Worm (Caenorhabditis elegans): Measurements from ENCODE around the gene F54F11.1.

Gene F54F11.1

DNA sequence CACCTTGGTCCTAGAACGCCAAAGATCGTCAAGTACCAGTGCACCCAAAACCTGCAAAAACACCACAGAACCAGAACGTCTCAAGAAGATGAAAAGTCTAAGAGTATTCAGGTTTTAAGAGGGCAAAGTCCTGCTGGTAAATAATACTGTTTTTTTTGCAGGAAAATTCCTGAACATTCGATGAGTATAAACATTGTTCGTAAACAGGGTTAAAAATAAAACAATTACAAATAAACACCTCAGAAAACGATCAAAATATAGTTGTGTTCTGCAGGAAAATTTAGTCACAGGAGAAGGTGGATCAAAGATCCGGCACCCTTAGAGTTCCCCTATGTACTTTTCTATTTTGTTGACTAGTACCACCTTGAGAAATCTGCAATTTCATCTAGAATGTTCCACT lies 33.1 kb upstream of the F54F11.1 start:
- TF ChIP-seq hnd-1 (tag; optimal IDR thresholded peaks at IDR 0.05) (no peak), ama-1 (optimal IDR thresholded peaks at IDR 0.05) (no peak), flt-1 (GFP tag; IDR thresholded peaks at IDR 0.05) (no peak), tbx-37 (GFP tag; conservative IDR thresholded peaks at IDR 0.05) (no peak)

- TF ChIP-seq tra-4 (tag; optimal IDR thresholded peaks at IDR 0.05) (no peak), B0310.2 (tag; optimal IDR thresholded peaks at IDR 0.05) (no peak), sea-1 (GFP tag; conservative IDR thresholded peaks at IDR 0.05) (no peak), pes-1 (GFP tag; IDR thresholded peaks at IDR 0.05) (no peak), tbx-37 (GFP tag; conservative IDR thresholded peaks at IDR 0.05) (no peak), hmbx-1 (tag; optimal IDR thresholded peaks at IDR 0.05) (no peak), flt-1 (GFP tag; IDR thresholded peaks at IDR 0.05) (no peak)
Measured at ce11 chrII:13472101-13472500, 31.7 kb upstream of the F54F11.1 start, which contains the start of gene E01G4.5. E01G4.5 (plus strand) TSS chrII:13472401.

DNA sequence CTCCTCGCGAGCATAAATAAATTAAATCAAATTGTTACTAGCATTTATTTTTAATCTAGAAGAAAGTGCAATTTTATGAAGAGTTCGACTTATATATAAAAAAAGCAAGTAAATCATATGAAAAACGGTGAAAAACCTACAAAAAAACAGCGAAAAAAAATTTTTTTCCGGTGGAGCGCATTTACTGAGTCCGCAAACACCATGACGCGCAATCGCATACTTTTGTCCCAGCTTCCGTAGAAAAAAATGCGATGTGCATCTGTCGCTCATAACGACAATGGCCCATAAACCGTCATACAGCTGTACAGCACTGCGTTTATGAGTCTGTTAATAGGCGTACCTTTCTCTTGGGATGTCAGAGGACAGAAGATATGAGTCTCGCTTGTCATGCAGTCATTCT lies 26.5 kb upstream of the F54F11.1 start:
- TF ChIP-seq sea-1 (GFP tag; conservative IDR thresholded peaks at IDR 0.05), result no peak
- TF ChIP-seq ceh-13 (GFP tag; optimal IDR thresholded peaks at IDR 0.05), result no peak
- peak; percentile 3 for TF ChIP-seq F13C5.2 (tag; optimal IDR thresholded peaks at IDR 0.05)

DNA sequence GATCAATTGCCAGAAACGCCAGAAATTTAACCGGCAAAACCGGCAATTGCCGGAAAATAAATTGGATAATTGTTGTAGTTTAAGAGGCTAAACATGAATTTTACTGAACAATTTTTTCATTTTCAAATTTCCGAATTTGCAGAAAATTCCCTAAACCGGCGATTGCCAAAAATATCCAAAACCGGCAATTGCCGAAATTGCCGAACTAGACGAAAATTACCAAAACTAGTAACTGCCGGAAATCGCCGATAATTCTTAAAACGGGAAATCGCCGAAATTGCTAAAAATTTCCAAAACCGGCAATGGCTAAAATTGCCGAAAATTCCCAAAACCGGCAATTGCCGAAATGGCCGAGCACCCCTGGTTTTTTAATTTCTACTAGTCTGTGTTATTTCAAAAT lies 24.3 kb upstream of the F54F11.1 start:
- TF ChIP-seq ceh-13 (GFP tag; optimal IDR thresholded peaks at IDR 0.05) (no peak), hmg-4 (GFP tag; optimal IDR thresholded peaks at IDR 0.05) (no peak), aly-1 (tag; optimal IDR thresholded peaks at IDR 0.05) (no peak), ceh-36 (tag; optimal IDR thresholded peaks at IDR 0.05) (no peak), B0310.2 (tag; optimal IDR thresholded peaks at IDR 0.05) (no peak), ama-1 (optimal IDR thresholded peaks at IDR 0.05) (no peak), sea-1 (GFP tag; conservative IDR thresholded peaks at IDR 0.05) (no peak), scrt-1 (GFP tag; IDR thresholded peaks at IDR 0.05) (no peak), pes-1 (GFP tag; IDR thresholded peaks at IDR 0.05) (no peak), hmbx-1 (tag; optimal IDR thresholded peaks at IDR 0.05) (no peak), tra-4 (tag; optimal IDR thresholded peaks at IDR 0.05) (no peak), tbx-11 (GFP tag; IDR thresholded peaks at IDR 0.05) (no peak)

- no peak for TF ChIP-seq ets-7 (tag; optimal IDR thresholded peaks at IDR 0.05)
- no peak for TF ChIP-seq tbx-11 (GFP tag; IDR thresholded peaks at IDR 0.05)
- no peak for TF ChIP-seq sea-1 (GFP tag; conservative IDR thresholded peaks at IDR 0.05)
- no peak for TF ChIP-seq pes-1 (GFP tag; IDR thresholded peaks at IDR 0.05)
- TF ChIP-seq tbx-37 (GFP tag; conservative IDR thresholded peaks at IDR 0.05), result no peak
Measured at ce11 chrII:13481781-13482455, 21.8 kb upstream of the F54F11.1 start, which contains the start of gene E01G4.6. E01G4.6 (plus strand) TSS chrII:13482405.

DNA sequence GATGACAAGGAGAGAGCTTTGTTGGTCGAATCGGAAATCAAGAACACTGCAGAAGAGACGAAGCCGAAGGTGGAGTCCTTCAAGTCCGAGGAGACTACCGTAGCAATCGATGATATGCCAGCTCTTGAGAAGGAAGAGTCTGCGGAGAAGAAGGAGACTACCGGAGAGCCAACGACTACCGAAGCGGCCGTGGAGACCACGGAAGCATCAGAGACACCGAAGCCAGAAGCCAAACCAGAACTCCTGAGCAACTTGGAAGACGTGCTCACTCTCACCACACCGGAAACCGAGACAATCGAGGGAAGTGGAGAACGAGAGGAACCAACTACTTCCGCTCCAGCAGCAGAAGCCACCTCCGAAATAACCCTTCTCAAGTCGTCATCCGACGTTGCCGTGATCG lies 19.6 kb upstream of the F54F11.1 start:
- no peak for TF ChIP-seq ceh-36 (tag; optimal IDR thresholded peaks at IDR 0.05)
- no peak for TF ChIP-seq tra-4 (tag; optimal IDR thresholded peaks at IDR 0.05)
- TF ChIP-seq tbx-11 (GFP tag; IDR thresholded peaks at IDR 0.05), result no peak
- no peak for TF ChIP-seq tbx-37 (GFP tag; conservative IDR thresholded peaks at IDR 0.05)
- no peak for TF ChIP-seq pes-1 (GFP tag; IDR thresholded peaks at IDR 0.05)
- no peak for TF ChIP-seq ets-7 (tag; optimal IDR thresholded peaks at IDR 0.05)
- TF ChIP-seq scrt-1 (GFP tag; IDR thresholded peaks at IDR 0.05), result no peak
- no peak for TF ChIP-seq hnd-1 (tag; optimal IDR thresholded peaks at IDR 0.05)
- TF ChIP-seq sea-1 (GFP tag; conservative IDR thresholded peaks at IDR 0.05), result no peak
- TF ChIP-seq aly-1 (tag; optimal IDR thresholded peaks at IDR 0.05), result no peak
- no peak for TF ChIP-seq hmbx-1 (tag; optimal IDR thresholded peaks at IDR 0.05)

DNA sequence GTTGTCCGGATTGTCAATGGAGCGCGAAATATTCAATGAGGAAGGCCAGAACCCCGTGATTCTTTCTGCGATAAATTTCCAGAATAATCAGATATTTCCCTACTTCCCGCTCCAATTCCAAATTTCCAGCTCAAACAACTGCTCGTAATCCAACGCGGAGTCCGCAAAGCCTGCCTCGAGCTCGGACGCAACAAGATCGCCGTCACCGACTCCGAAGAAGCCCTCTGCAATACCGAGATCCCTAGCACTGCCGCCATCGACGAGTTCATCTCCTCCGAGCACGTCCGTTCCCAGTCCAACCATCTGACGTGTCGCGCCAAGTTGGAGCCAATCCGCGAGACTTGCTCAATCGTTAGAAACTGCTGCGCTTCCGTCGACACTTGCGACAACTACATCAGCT lies 18.6 kb upstream of the F54F11.1 start:
- TF ChIP-seq pes-1 (GFP tag; IDR thresholded peaks at IDR 0.05), result no peak
- TF ChIP-seq sea-1 (GFP tag; conservative IDR thresholded peaks at IDR 0.05), result no peak
- TF ChIP-seq B0310.2 (tag; optimal IDR thresholded peaks at IDR 0.05), result no peak
- TF ChIP-seq scrt-1 (GFP tag; IDR thresholded peaks at IDR 0.05), result no peak

DNA sequence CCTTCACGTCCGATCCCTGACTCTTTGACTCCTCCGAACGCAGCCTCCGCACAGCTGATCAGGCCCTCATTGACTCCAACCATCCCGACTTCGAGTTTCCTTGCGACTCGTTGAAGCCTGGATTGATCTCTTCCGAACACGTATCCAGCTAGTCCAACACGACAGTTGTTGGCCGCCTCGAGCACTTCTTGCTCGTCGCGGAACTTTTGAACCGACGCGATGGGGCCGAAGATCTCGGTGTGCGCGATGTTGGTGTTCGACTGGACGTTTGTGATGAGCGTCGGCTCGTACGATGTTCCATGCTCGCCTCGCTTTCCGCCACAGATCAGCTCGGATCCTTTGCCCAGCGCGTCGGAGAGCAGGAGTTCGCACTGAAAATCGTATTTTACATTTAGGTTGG lies 16.2 kb upstream of the F54F11.1 start:
- TF ChIP-seq ceh-13 (GFP tag; optimal IDR thresholded peaks at IDR 0.05) (no peak), hnd-1 (tag; optimal IDR thresholded peaks at IDR 0.05) (no peak), tbx-11 (GFP tag; IDR thresholded peaks at IDR 0.05) (no peak), tbx-37 (GFP tag; conservative IDR thresholded peaks at IDR 0.05) (no peak), sea-1 (GFP tag; conservative IDR thresholded peaks at IDR 0.05) (no peak), aly-1 (tag; optimal IDR thresholded peaks at IDR 0.05) (no peak)

ce11 chrII:13489896-13490295 lies 13.9 kb upstream of the F54F11.1 start:
- no peak for TF ChIP-seq flt-1 (GFP tag; IDR thresholded peaks at IDR 0.05)
- peak; percentile 10 for TF ChIP-seq aly-1 (tag; optimal IDR thresholded peaks at IDR 0.05)
- TF ChIP-seq hmbx-1 (tag; optimal IDR thresholded peaks at IDR 0.05), result no peak
- TF ChIP-seq scrt-1 (GFP tag; IDR thresholded peaks at IDR 0.05), result no peak
- no peak for TF ChIP-seq tbx-37 (GFP tag; conservative IDR thresholded peaks at IDR 0.05)
- TF ChIP-seq pes-1 (GFP tag; IDR thresholded peaks at IDR 0.05), result no peak
- no peak for TF ChIP-seq ceh-13 (GFP tag; optimal IDR thresholded peaks at IDR 0.05)
